Fruit fly (Drosophila melanogaster): ENCODE data around the gene Ssl1.
A peak's percentile ranks its signal among the peaks of the same experiment; 100 is the strongest.

Ssl1 gene

DNA sequence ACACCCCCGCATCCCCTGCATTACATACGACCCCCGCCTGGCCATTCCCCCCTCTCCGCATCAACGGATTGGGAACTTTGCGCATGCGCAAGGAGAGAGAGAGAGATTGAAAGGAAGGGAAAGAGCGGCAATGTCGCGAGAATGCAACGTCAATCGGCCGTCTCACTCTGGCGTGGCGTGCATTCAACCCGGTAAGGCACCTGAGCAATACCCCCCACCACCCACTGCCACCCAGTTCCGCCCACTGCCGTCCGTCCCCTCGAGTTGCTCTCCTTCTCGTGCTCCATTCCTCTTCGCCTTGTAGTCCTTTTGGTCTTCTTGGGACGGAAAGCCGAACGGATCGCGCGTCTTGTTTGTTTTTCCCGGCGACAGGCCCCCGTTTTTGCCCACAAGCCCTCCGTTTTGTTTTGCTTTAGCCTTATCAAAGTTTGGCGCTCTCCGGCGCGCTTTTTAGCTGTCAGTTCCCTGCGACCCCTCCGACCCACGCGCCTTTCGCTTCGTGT lies 39.1 kb upstream of the Ssl1 start (continued):
- TF ChIP-seq CG10669 (GFP tag; optimal IDR thresholded peaks at IDR 0.05): peak; percentile 16
- TF ChIP-seq Ets96B (tag; optimal IDR thresholded peaks at IDR 0.05): peak; percentile 46
- TF ChIP-seq dsx (GFP tag; optimal IDR thresholded peaks at IDR 0.05; ENCODE audit: poor library complexity, severe bottlenecking): peak; percentile 47
- TF ChIP-seq svp (GFP tag): peak; percentile 87
- peak; percentile 24 for TF ChIP-seq Eip75B (GFP tag; optimal IDR thresholded peaks at IDR 0.05)
- peak; percentile 44 for TF ChIP-seq CG7368 (GFP tag; optimal IDR thresholded peaks at IDR 0.05)
- TF ChIP-seq fkh (GFP tag; optimal IDR thresholded peaks at IDR 0.05): peak; percentile 20
- TF ChIP-seq Ets21C (GFP tag; optimal IDR thresholded peaks at IDR 0.05): no peak
- TF ChIP-seq CG6808 (GFP tag; optimal IDR thresholded peaks at IDR 0.05): peak; percentile 75
- TF ChIP-seq Met (GFP tag; optimal IDR thresholded peaks at IDR 0.05): peak; percentile 27
- TF ChIP-seq CG6854 (GFP tag; optimal IDR thresholded peaks at IDR 0.05): peak; percentile 74
- 0 out of 2 replicates have a peak, but pooled peaks have one; percentile 9 for TF ChIP-seq Gug (GFP tag; IDR thresholded peaks at IDR 0.05)

DNA sequence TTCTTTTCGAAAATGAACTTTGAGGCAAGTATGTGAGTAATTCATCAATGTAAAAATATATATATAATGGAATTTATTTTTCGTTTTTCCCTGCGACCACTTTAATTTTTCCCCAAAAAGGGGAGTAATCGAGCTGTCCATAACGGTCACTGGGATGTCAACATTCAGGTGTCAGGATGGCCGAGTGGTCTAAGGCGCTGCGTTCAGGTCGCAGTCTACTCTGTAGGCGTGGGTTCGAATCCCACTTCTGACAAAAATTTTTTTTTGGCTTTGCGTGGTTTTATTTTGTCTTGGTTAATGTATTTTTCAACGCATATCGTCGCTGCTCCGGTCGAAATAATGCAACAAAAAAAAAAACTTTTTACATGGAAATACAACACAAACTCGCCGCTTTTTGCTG lies 35.8 kb upstream of the Ssl1 start:
- TF ChIP-seq CG6163 (GFP tag; IDR thresholded peaks at IDR 0.05) (no peak), Eip78C (GFP tag) (peak; percentile 40), Smox (GFP tag; optimal IDR thresholded peaks at IDR 0.05) (no peak), CG9139 (GFP tag; optimal IDR thresholded peaks at IDR 0.05) (no peak), salr (GFP tag; optimal IDR thresholded peaks at IDR 0.05) (no peak), fd85E (GFP tag; optimal IDR thresholded peaks at IDR 0.05) (no peak), svp (GFP tag) (peak; percentile 55)

dm6 chr3L:22847679-22848118 lies 31.2 kb upstream of the Ssl1 start:
- no peak for TF ChIP-seq CG1621 (tag; optimal IDR thresholded peaks at IDR 0.05)
- no peak for TF ChIP-seq pdm3 (GFP tag; optimal IDR thresholded peaks at IDR 0.05)
- TF ChIP-seq CG7368 (GFP tag; optimal IDR thresholded peaks at IDR 0.05): no peak
- TF ChIP-seq CG9139 (GFP tag; optimal IDR thresholded peaks at IDR 0.05): peak; percentile 31
- TF ChIP-seq Sox14 (GFP tag; optimal IDR thresholded peaks at IDR 0.05): peak; percentile 9
- no peak for TF ChIP-seq Smox (GFP tag; optimal IDR thresholded peaks at IDR 0.05)
- TF ChIP-seq spab (GFP tag; optimal IDR thresholded peaks at IDR 0.05): no peak
- no peak for TF ChIP-seq acj6 (GFP tag; optimal IDR thresholded peaks at IDR 0.05)
- no peak for TF ChIP-seq CG8632 (GFP tag; optimal IDR thresholded peaks at IDR 0.05)
- no peak for TF ChIP-seq Eip93F (GFP tag; optimal IDR thresholded peaks at IDR 0.05)
- peak; percentile 20 for TF ChIP-seq Met (GFP tag; optimal IDR thresholded peaks at IDR 0.05)
- TF ChIP-seq fd59A (GFP tag; optimal IDR thresholded peaks at IDR 0.05): no peak
- TF ChIP-seq Hr39 (GFP tag; optimal IDR thresholded peaks at IDR 0.05): no peak
- no peak for TF ChIP-seq Hr4 (GFP tag; optimal IDR thresholded peaks at IDR 0.05)
- TF ChIP-seq CG6276 (GFP tag; optimal IDR thresholded peaks at IDR 0.05): peak; percentile 32
- TF ChIP-seq CG11902 (GFP tag; optimal IDR thresholded peaks at IDR 0.05): no peak
- TF ChIP-seq CG8119 (GFP tag; IDR thresholded peaks at IDR 0.05): 0 out of 3 replicates have a peak, but pooled peaks have one; percentile 19
- TF ChIP-seq CG31627 (GFP tag; optimal IDR thresholded peaks at IDR 0.05): no peak
- TF ChIP-seq CG10669 (GFP tag; optimal IDR thresholded peaks at IDR 0.05): peak; percentile 3
- TF ChIP-seq achi (GFP tag; optimal IDR thresholded peaks at IDR 0.05): peak; percentile 14
- no peak for TF ChIP-seq Hr38 (GFP tag; optimal IDR thresholded peaks at IDR 0.05)
- no peak for TF ChIP-seq Ets96B (tag; optimal IDR thresholded peaks at IDR 0.05)
- no peak for TF ChIP-seq OdsH (GFP tag; optimal IDR thresholded peaks at IDR 0.05)
- no peak for TF ChIP-seq Sox102F (GFP tag; optimal IDR thresholded peaks at IDR 0.05)
- peak; percentile 1 for TF ChIP-seq CG3919 (GFP tag; optimal IDR thresholded peaks at IDR 0.05)
- no peak for TF ChIP-seq Eip75B (GFP tag; optimal IDR thresholded peaks at IDR 0.05)
- TF ChIP-seq CG3032 (tag; optimal IDR thresholded peaks at IDR 0.05): no peak
- peak; percentile 27 for TF ChIP-seq CG16779 (tag; optimal IDR thresholded peaks at IDR 0.05)
- TF ChIP-seq CG6808 (GFP tag; optimal IDR thresholded peaks at IDR 0.05): peak; percentile 64
- TF ChIP-seq CG6792 (GFP tag; optimal IDR thresholded peaks at IDR 0.05): no peak
- no peak for TF ChIP-seq CG11762 (GFP tag; optimal IDR thresholded peaks at IDR 0.05; ENCODE audit: insufficient read depth)
- TF ChIP-seq CG8319 (GFP tag; optimal IDR thresholded peaks at IDR 0.05): no peak
- no peak for TF ChIP-seq Lpt (GFP tag; optimal IDR thresholded peaks at IDR 0.05)
- no peak for TF ChIP-seq CG34406 (GFP tag; optimal IDR thresholded peaks at IDR 0.05)
- TF ChIP-seq eg (GFP tag; IDR thresholded peaks at IDR 0.05): peak; percentile 40; the same call in 2 of the 3 replicates
- no peak for TF ChIP-seq Ets21C (GFP tag; optimal IDR thresholded peaks at IDR 0.05)
- TF ChIP-seq salr (GFP tag; optimal IDR thresholded peaks at IDR 0.05): no peak
- TF ChIP-seq net (GFP tag; optimal IDR thresholded peaks at IDR 0.05): peak; percentile 25
- TF ChIP-seq CG10631 (GFP tag; optimal IDR thresholded peaks at IDR 0.05): no peak
- TF ChIP-seq CG6854 (GFP tag; optimal IDR thresholded peaks at IDR 0.05): peak; percentile 37

All from whole organism, prepupa.